Worm (Caenorhabditis elegans) whole organism, mixed stage, embryonic: Measurements from ENCODE around the gene cas-1.

ENCODE experiments used
- M03D4.4 ChIP-seq: sonication (generic microtip); optimal IDR thresholded peaks from 2 replicates; lab custom pipeline; 2017; ENCODE audit warnings: mild to moderate bottlenecking, missing genetic modification characterization, missing compliant biosample characterization
- bed-3 ChIP-seq: fragments of 200-800 bp; sonication (Bioruptor generic); optimal IDR thresholded peaks from 3 replicates; lab custom pipeline; 2018; ENCODE audit warnings: mild to moderate bottlenecking, missing genetic modification characterization, moderate library complexity, missing compliant biosample characterization
- blmp-1 ChIP-seq: fragments of 150-350 bp; optimal IDR thresholded peaks from 2 replicates; lab custom pipeline; 2014; ENCODE audit warnings: missing biosample characterization, missing genetic modification characterization
- ceh-39 ChIP-seq: fragments of 150-350 bp; optimal IDR thresholded peaks from 2 replicates; lab custom pipeline; 2014; ENCODE audit warnings: missing biosample characterization, missing genetic modification characterization
- ceh-83 ChIP-seq: fragments of 200-800 bp; sonication (Bioruptor generic); optimal IDR thresholded peaks from 2 replicates; lab custom pipeline; 2018; ENCODE audit warnings: mild to moderate bottlenecking, missing genetic modification characterization, missing compliant biosample characterization
- ces-1 ChIP-seq: fragments of 150-350 bp; optimal IDR thresholded peaks from 2 replicates; lab custom pipeline; 2014; ENCODE audit warnings: missing biosample characterization, missing genetic modification reagents, missing genetic modification characterization
- cnd-1 ChIP-seq: fragments of 200-800 bp; sonication (Bioruptor generic); optimal IDR thresholded peaks from 2 replicates; lab custom pipeline; 2018; ENCODE audit warnings: mild to moderate bottlenecking, missing genetic modification characterization, missing compliant biosample characterization
- drap-1 ChIP-seq: fragments of 200-800 bp; sonication (Bioruptor generic); optimal IDR thresholded peaks from 3 replicates; lab custom pipeline; 2018; ENCODE audit warnings: mild to moderate bottlenecking, missing genetic modification characterization, missing compliant biosample characterization
- elt-1 ChIP-seq: sonication (generic microtip); optimal IDR thresholded peaks from 2 replicates; lab custom pipeline; 2017; ENCODE audit warnings: missing genetic modification characterization, mild to moderate bottlenecking, missing compliant biosample characterization, antibody characterized with exemption, moderate library complexity, borderline replicate concordance; ENCODE audit not compliant: insufficient read depth
- elt-3 ChIP-seq: fragments of 150-350 bp; optimal IDR thresholded peaks from 2 replicates; lab custom pipeline; 2014; ENCODE audit warnings: missing biosample characterization, missing genetic modification characterization
- flh-1 ChIP-seq: fragments of 200-800 bp; sonication (Bioruptor generic); optimal IDR thresholded peaks from 2 replicates; lab custom pipeline; 2018; ENCODE audit warnings: mild to moderate bottlenecking, missing genetic modification characterization, moderate library complexity, missing compliant biosample characterization
- ham-2 ChIP-seq: fragments of 200-800 bp; sonication (Bioruptor generic); optimal IDR thresholded peaks from 2 replicates; lab custom pipeline; 2018; ENCODE audit warnings: mild to moderate bottlenecking, missing genetic modification characterization, missing compliant biosample characterization
- hlh-1 ChIP-seq: fragments of 150-350 bp; optimal IDR thresholded peaks from 2 replicates; lab custom pipeline; 2014; ENCODE audit warnings: missing biosample characterization, missing genetic modification reagents, missing genetic modification characterization
- lin-13 ChIP-seq: fragments of 150-350 bp; optimal IDR thresholded peaks from 2 replicates; lab custom pipeline; 2014; ENCODE audit warnings: missing biosample characterization, missing genetic modification characterization
- lsy-2 ChIP-seq: fragments of 150-350 bp; optimal IDR thresholded peaks from 2 replicates; lab custom pipeline; 2014; ENCODE audit warnings: missing biosample characterization, missing genetic modification characterization
- mab-5 ChIP-seq: fragments of 150-350 bp; optimal IDR thresholded peaks from 2 replicates; lab custom pipeline; 2014; ENCODE audit warnings: missing biosample characterization, missing genetic modification characterization
- mep-1 ChIP-seq: fragments of 150-350 bp; optimal IDR thresholded peaks from 2 replicates; lab custom pipeline; 2017; ENCODE audit warnings: missing biosample characterization, missing genetic modification reagents, missing genetic modification characterization, inconsistent platforms
- mls-2 ChIP-seq: sonication (generic microtip); optimal IDR thresholded peaks from 2 replicates; lab custom pipeline; 2016; ENCODE audit warnings: mild to moderate bottlenecking, missing genetic modification characterization, moderate library complexity, missing compliant biosample characterization
- nhr-2 ChIP-seq: fragments of 150-350 bp; optimal IDR thresholded peaks from 2 replicates; lab custom pipeline; 2014; ENCODE audit warnings: missing biosample characterization, missing genetic modification characterization
- nhr-237 ChIP-seq: fragments of 150-350 bp; optimal IDR thresholded peaks from 2 replicates; lab custom pipeline; 2014; ENCODE audit warnings: missing biosample characterization, missing genetic modification characterization
- nhr-28 ChIP-seq: fragments of 150-350 bp; optimal IDR thresholded peaks from 2 replicates; lab custom pipeline; 2014; ENCODE audit warnings: missing biosample characterization, missing genetic modification characterization
- nhr-76 ChIP-seq: sonication (generic microtip); optimal IDR thresholded peaks from 2 replicates; lab custom pipeline; 2017; ENCODE audit warnings: missing biosample characterization, missing genetic modification characterization
- pha-4 ChIP-seq: fragments of 150-350 bp; optimal IDR thresholded peaks from 2 replicates; lab custom pipeline; 2018; ENCODE audit warnings: missing biosample characterization, missing genetic modification reagents, missing genetic modification characterization
- sem-2 ChIP-seq: fragments of 200-800 bp; sonication (Bioruptor generic); optimal IDR thresholded peaks from 2 replicates; lab custom pipeline; 2018; ENCODE audit warnings: mild to moderate bottlenecking, missing genetic modification characterization, missing compliant biosample characterization
- snpc-4 ChIP-seq: fragments of 150-350 bp; optimal IDR thresholded peaks from 2 replicates; lab custom pipeline; 2014; ENCODE audit warnings: missing biosample characterization, missing genetic modification characterization
- sptf-1 ChIP-seq: sonication (generic microtip); optimal IDR thresholded peaks from 2 replicates; lab custom pipeline; 2017; ENCODE audit warnings: mild to moderate bottlenecking, missing genetic modification characterization, moderate library complexity, missing compliant biosample characterization
- unc-120 ChIP-seq: sonication (generic microtip); optimal IDR thresholded peaks from 2 replicates; lab custom pipeline; 2017; ENCODE audit warnings: missing genetic modification characterization, missing compliant biosample characterization; ENCODE audit not compliant: poor library complexity, severe bottlenecking
- unc-62 ChIP-seq: fragments of 150-350 bp; optimal IDR thresholded peaks from 2 replicates; lab custom pipeline; 2014; ENCODE audit warnings: missing biosample characterization, missing genetic modification reagents, missing genetic modification characterization

cas-1 gene

ce11 chrX:16798621-16799020, 14.8 kb downstream of the cas-1 start:
- TF ChIP-seq blmp-1 (tag; lab: Kevin White, UChicago) (no peak), ceh-83 (GFP tag; lab: Kevin White, UChicago) (no peak), sptf-1 (tag; lab: Kevin White, UChicago) (no peak)

- TF ChIP-seq ces-1 = peak; percentile 75
- TF ChIP-seq lin-13 = no peak
- peak; percentile 30 for TF ChIP-seq unc-62 (GFP tag; lab: Kevin White, UChicago)
- peak; percentile 34 for TF ChIP-seq nhr-237 (tag; lab: Kevin White, UChicago)
- TF ChIP-seq unc-120 (tag; lab: Kevin White, UChicago) = peak; percentile 82
- peak; percentile 16 for TF ChIP-seq drap-1 (GFP tag; lab: Kevin White, UChicago)
- no peak for TF ChIP-seq hlh-1 (tag; lab: Kevin White, UChicago)
- peak; percentile 61 for TF ChIP-seq ham-2 (GFP tag; lab: Kevin White, UChicago)
Measured at ce11 chrX:16796826-16797225, 16.6 kb downstream of the cas-1 start.

- TF ChIP-seq elt-3 (no peak), ceh-39 (tag; lab: Kevin White, UChicago) (no peak), sem-2 (GFP tag; lab: Kevin White, UChicago) (no peak), cnd-1 (tag; lab: Kevin White, UChicago) (no peak), unc-120 (tag; lab: Kevin White, UChicago) (no peak), mab-5 (tag; lab: Kevin White, UChicago) (no peak), pha-4 (tag; lab: Kevin White, UChicago) (no peak), hlh-1 (tag; lab: Kevin White, UChicago) (no peak), nhr-2 (tag; lab: Kevin White, UChicago) (no peak), bed-3 (GFP tag; lab: Kevin White, UChicago) (no peak), mls-2 (no peak)
Measured at ce11 chrX:16795978-16796377, 17.5 kb downstream of the cas-1 start, which contains the start of gene aak-2. Gene aak-2, plus strand, starts transcription at chrX:16796087.

ce11 chrX:16793470-16793869, 20.0 kb downstream of the cas-1 start:
- no peak for TF ChIP-seq ceh-39 (tag; lab: Kevin White, UChicago)
- TF ChIP-seq sem-2 (GFP tag; lab: Kevin White, UChicago) = no peak
- no peak for TF ChIP-seq nhr-76 (tag; lab: Kevin White, UChicago)
- TF ChIP-seq nhr-28 (tag; lab: Kevin White, UChicago) = no peak
- TF ChIP-seq elt-1 (tag; lab: Kevin White, UChicago) = no peak
- no peak for TF ChIP-seq lsy-2 (tag; lab: Kevin White, UChicago)
- TF ChIP-seq mep-1 = no peak
- TF ChIP-seq ceh-83 (GFP tag; lab: Kevin White, UChicago) = no peak
- no peak for TF ChIP-seq lin-13
- TF ChIP-seq flh-1 (GFP tag; lab: Kevin White, UChicago) = no peak
- TF ChIP-seq snpc-4 (tag; lab: Kevin White, UChicago) = no peak

- no peak for TF ChIP-seq nhr-76 (tag; lab: Kevin White, UChicago)
- TF ChIP-seq lsy-2 (tag; lab: Kevin White, UChicago) = no peak
- no peak for TF ChIP-seq cnd-1 (tag; lab: Kevin White, UChicago)
- TF ChIP-seq ceh-83 (GFP tag; lab: Kevin White, UChicago) = no peak
- TF ChIP-seq nhr-237 (tag; lab: Kevin White, UChicago) = no peak
Measured at ce11 chrX:16792700-16793176, 20.7 kb downstream of the cas-1 start, which contains the start of gene got-1.2. Gene got-1.2, minus strand, starts transcription at chrX:16793126.

- no peak for TF ChIP-seq bed-3 (GFP tag; lab: Kevin White, UChicago)
- TF ChIP-seq M03D4.4 = no peak
- no peak for TF ChIP-seq sem-2 (GFP tag; lab: Kevin White, UChicago)
- no peak for TF ChIP-seq lin-13
- TF ChIP-seq elt-1 (tag; lab: Kevin White, UChicago) = no peak
- TF ChIP-seq, all 35 proteins: peak for 0
Measured at ce11 chrX:16787152-16787551, 26.3 kb downstream of the cas-1 start.
